Fruit fly (Drosophila melanogaster): Measurements from ENCODE around the gene MED14.

DNA sequence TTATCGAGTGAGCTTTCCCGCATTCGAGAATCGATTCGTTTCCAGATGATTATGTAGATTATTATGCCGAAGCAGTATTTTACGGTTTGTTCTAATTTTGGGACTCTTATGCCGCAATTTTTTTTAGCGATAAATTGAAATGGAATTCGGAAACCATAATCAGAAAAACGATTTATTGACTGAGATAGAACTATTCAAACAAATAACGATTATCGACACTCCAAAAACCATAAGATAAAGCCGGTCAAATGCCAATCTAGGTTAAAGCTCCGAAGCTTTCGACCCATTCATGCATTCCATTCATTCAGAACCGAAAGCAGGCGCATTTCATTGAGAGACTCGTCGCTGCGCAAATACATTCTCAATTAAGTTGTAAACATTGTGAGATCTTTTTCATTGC is 54.5 kb downstream of the MED14 start:
- TF ChIP-seq ttk (optimal IDR thresholded peaks at IDR 0.05) = no peak
- no peak for TF ChIP-seq Sin3A (optimal IDR thresholded peaks at IDR 0.05)
